Worm (Caenorhabditis elegans) whole organism, L1 larva: ENCODE results near the gene mrps-21.

Source experiments
- aly-2 ChIP-seq: fragments of 150-350 bp; optimal IDR thresholded peaks from 2 replicates; lab custom pipeline; 2014; ENCODE audit warnings: missing biosample characterization, missing genetic modification characterization
- dpl-1 ChIP-seq, 3 experiments: fragments of 150-350 bp in 2 of 3; sonication (generic microtip) in 1 of 3; optimal IDR thresholded peaks; 2 replicates each; lab custom pipeline; 2014 to 2017; ENCODE audit warnings: missing biosample characterization in 3 of 3, missing genetic modification characterization in 3 of 3, missing genetic modification reagents in 3 of 3
- lsy-2 ChIP-seq, 2 experiments: fragments of 150-350 bp; optimal IDR thresholded peaks; 2 replicates each; lab custom pipeline; 2014; ENCODE audit warnings: missing biosample characterization in 2 of 2, missing genetic modification characterization in 2 of 2
- mdl-1 ChIP-seq, 2 experiments: fragments of 150-350 bp; optimal IDR thresholded peaks; 2 replicates each; lab custom pipeline; 2014 to 2017; ENCODE audit warnings: missing biosample characterization in 2 of 2, missing genetic modification characterization in 2 of 2, inconsistent platforms in 1 of 2
- nhr-19 ChIP-seq: fragments of 200-800 bp; sonication (Bioruptor generic); conservative IDR thresholded peaks from 2 replicates; pipeline ENCODE4 v1.3.6; 2022; ENCODE audit warnings: missing genetic modification characterization, missing compliant biosample characterization
- nhr-28 ChIP-seq: fragments of 150-350 bp; optimal IDR thresholded peaks from 2 replicates; lab custom pipeline; 2014; ENCODE audit warnings: missing biosample characterization, missing genetic modification characterization
- pag-3 ChIP-seq: sonication (generic microtip); optimal IDR thresholded peaks from 2 replicates; lab custom pipeline; 2017; ENCODE audit warnings: missing genetic modification characterization, mild to moderate bottlenecking, missing compliant biosample characterization, antibody characterized with exemption, borderline replicate concordance; ENCODE audit not compliant: insufficient read depth
- pqm-1 ChIP-seq: sonication (generic microtip); optimal IDR thresholded peaks from 3 replicates; lab custom pipeline; 2017; ENCODE audit warnings: missing biosample characterization, missing genetic modification characterization
- snpc-4 ChIP-seq: fragments of 150-350 bp; optimal IDR thresholded peaks from 2 replicates; lab custom pipeline; 2014; ENCODE audit warnings: missing biosample characterization, missing genetic modification characterization
- swsn-7 ChIP-seq: sonication (generic microtip); optimal IDR thresholded peaks from 2 replicates; lab custom pipeline; 2016; ENCODE audit warnings: missing genetic modification characterization, missing compliant biosample characterization
- vab-15 ChIP-seq: sonication (generic microtip); optimal IDR thresholded peaks from 2 replicates; lab custom pipeline; 2017; ENCODE audit warnings: missing genotype, mild to moderate bottlenecking, missing genetic modification characterization, missing compliant biosample characterization
- zag-1 ChIP-seq: fragments of 150-350 bp; optimal IDR thresholded peaks from 2 replicates; lab custom pipeline; 2014; ENCODE audit warnings: missing biosample characterization, missing genetic modification characterization
- ztf-4 ChIP-seq: fragments of 150-350 bp; optimal IDR thresholded peaks from 2 replicates; lab custom pipeline; 2014; ENCODE audit warnings: missing biosample characterization, missing genetic modification characterization

- TF ChIP-seq vab-15 (tag; lab: Kevin White, UChicago) (no peak), snpc-4 (tag; lab: Kevin White, UChicago) (no peak), zag-1 (tag; lab: Kevin White, UChicago) (no peak), pag-3 (tag; lab: Kevin White, UChicago) (no peak), nhr-19 (no peak), mdl-1 (tag; optimal IDR thresholded peaks at IDR 0.05; lab: Kevin White, UChicago) (no peak), aly-2 (tag; lab: Kevin White, UChicago) (no peak), dpl-1 (GFP tag; optimal IDR thresholded peaks at IDR 0.05; lab: Kevin White, UChicago) (no peak), pqm-1 (no peak), ztf-4 (tag; lab: Kevin White, UChicago) (no peak), nhr-28 (tag; lab: Kevin White, UChicago) (no peak), swsn-7 (no peak), lsy-2 (tag; optimal IDR thresholded peaks at IDR 0.05; lab: Kevin White, UChicago) (no peak)
Observed at ce11 chrIV:4674322-4674721, 15.0 kb upstream of the mrps-21 start.
